Fruit fly (Drosophila melanogaster) whole organism, adult: ENCODE measurements around the gene CG12991.

Source experiments
- CG11617 ChIP-seq: fragments of 200-800 bp; sonication (Bioruptor generic); optimal IDR thresholded peaks from 2 replicates; lab custom pipeline; 2017; ENCODE audit warnings: mild to moderate bottlenecking, missing biosample characterization, missing genetic modification reagents, missing genetic modification characterization
- CG12768 ChIP-seq: fragments of 200-800 bp; sonication (Bioruptor generic); optimal IDR thresholded peaks from 2 replicates; lab custom pipeline; 2017; ENCODE audit warnings: missing biosample characterization, missing genetic modification characterization, mild to moderate bottlenecking, moderate library complexity, missing genetic modification reagents
- CG14711 ChIP-seq: fragments of 200-800 bp; sonication (Bioruptor generic); optimal IDR thresholded peaks from 2 replicates; lab custom pipeline; 2018; ENCODE audit warnings: missing biosample characterization, mild to moderate bottlenecking, missing genetic modification characterization, moderate library complexity
- CG1620 ChIP-seq: fragments of 200-800 bp; sonication (Bioruptor generic); optimal IDR thresholded peaks from 2 replicates; lab custom pipeline; 2016; ENCODE audit warnings: missing biosample characterization, missing genetic modification characterization
- CG33017 ChIP-seq: fragments of 200-800 bp; sonication (Bioruptor generic); optimal IDR thresholded peaks from 2 replicates; lab custom pipeline; 2018; ENCODE audit warnings: missing biosample characterization, mild to moderate bottlenecking, missing genetic modification characterization, moderate library complexity
- CG5204 ChIP-seq: fragments of 200-800 bp; sonication (Bioruptor generic); optimal IDR thresholded peaks from 2 replicates; lab custom pipeline; 2016; ENCODE audit warnings: missing biosample characterization, missing genetic modification characterization
- CG7045 ChIP-seq: fragments of 200-800 bp; sonication (Bioruptor generic); optimal IDR thresholded peaks from 2 replicates; lab custom pipeline; 2017; ENCODE audit warnings: missing biosample characterization, mild to moderate bottlenecking, missing genetic modification characterization
- CG7101 ChIP-seq: fragments of 200-800 bp; sonication (Bioruptor generic); optimal IDR thresholded peaks from 2 replicates; lab custom pipeline; 2018; ENCODE audit warnings: missing biosample characterization, mild to moderate bottlenecking, missing genetic modification characterization, moderate library complexity
- Clk ChIP-seq: fragments of 200-800 bp; sonication (Bioruptor generic); optimal IDR thresholded peaks from 2 replicates; lab custom pipeline; 2017; ENCODE audit warnings: missing biosample characterization, missing genetic modification characterization
- Crg-1 ChIP-seq: fragments of 200-800 bp; sonication (Bioruptor generic); optimal IDR thresholded peaks from 2 replicates; lab custom pipeline; 2016; ENCODE audit warnings: missing biosample characterization, missing genetic modification characterization
- Hr96 ChIP-seq: fragments of 200-800 bp; sonication (Bioruptor generic); optimal IDR thresholded peaks from 2 replicates; lab custom pipeline; 2016; ENCODE audit warnings: missing biosample characterization, missing genetic modification characterization
- Mnt ChIP-seq: fragments of 200-800 bp; sonication (Bioruptor generic); optimal IDR thresholded peaks from 2 replicates; lab custom pipeline; 2016; ENCODE audit warnings: missing biosample characterization, mild to moderate bottlenecking, missing genetic modification characterization
- bab1 ChIP-seq: fragments of 200-800 bp; sonication (Bioruptor generic); optimal IDR thresholded peaks from 3 replicates; lab custom pipeline; 2019; ENCODE audit warnings: missing biosample characterization, mild to moderate bottlenecking, missing genetic modification characterization, moderate library complexity
- cic ChIP-seq: fragments of 200-800 bp; sonication (Bioruptor generic); optimal IDR thresholded peaks from 2 replicates; lab custom pipeline; 2017; ENCODE audit warnings: missing biosample characterization, mild to moderate bottlenecking, missing genetic modification characterization, moderate library complexity
- cnc ChIP-seq, 2 experiments: fragments of >200 bp; optimal IDR thresholded peaks; 2 replicates each; lab custom pipeline; 2017
- kay ChIP-seq: fragments of 200-800 bp; sonication (Bioruptor generic); peaks from one replicate; lab custom pipeline; 2016; ENCODE audit warnings: missing biosample characterization, missing genetic modification characterization, borderline replicate concordance
- pad ChIP-seq: fragments of 200-800 bp; sonication (Bioruptor generic); optimal IDR thresholded peaks from 3 replicates; lab custom pipeline; 2017; ENCODE audit warnings: missing biosample characterization, missing genetic modification characterization, mild to moderate bottlenecking, moderate library complexity, missing genetic modification reagents
- tj ChIP-seq: fragments of 200-800 bp; sonication (Bioruptor generic); optimal IDR thresholded peaks from 3 replicates; lab custom pipeline; 2017; ENCODE audit warnings: missing biosample characterization, mild to moderate bottlenecking, missing genetic modification characterization, moderate library complexity
- toe ChIP-seq: fragments of 200-800 bp; sonication (Bioruptor generic); optimal IDR thresholded peaks from 2 replicates; lab custom pipeline; 2016; ENCODE audit warnings: missing biosample characterization, missing genetic modification characterization

The CG12991 gene

DNA sequence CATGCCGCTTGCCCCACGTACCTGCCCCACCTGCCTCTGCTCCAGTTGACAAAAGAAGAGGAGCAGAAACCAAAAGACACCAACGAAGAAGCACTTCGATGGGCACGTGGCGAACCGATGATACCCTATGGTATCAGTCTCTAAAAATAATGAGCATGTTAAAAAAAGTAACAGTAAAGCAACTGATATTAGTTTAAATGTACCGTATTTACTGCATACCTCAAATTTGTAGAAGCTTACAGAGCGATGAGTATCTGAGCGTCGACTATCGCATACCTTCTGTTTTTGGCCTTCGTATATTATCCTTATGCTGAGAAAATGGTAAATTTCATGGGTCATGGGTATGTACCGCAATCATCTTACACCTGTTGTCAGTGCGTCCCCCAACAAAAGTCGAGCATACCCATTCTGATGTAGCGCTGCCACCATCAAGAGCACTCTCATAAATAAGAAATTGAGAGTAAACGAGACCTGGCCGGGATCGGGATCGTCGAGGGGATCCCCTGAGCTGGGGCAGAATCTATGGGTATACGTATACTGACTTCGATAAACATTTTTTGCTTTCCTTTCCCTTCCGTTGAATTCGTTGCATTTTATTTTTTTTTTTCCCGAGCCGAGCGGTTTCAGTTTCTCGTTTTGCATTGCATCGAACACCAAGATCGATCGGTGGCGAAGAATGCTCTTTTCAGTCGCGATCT is 8.6 kb upstream of the CG12991 start:
- TF ChIP-seq Crg-1 (GFP tag; lab: Kevin White, UChicago) (no peak), Clk (GFP tag; lab: Kevin White, UChicago) (no peak), Mnt (GFP tag; lab: Kevin White, UChicago) (no peak), toe (no peak), cic (GFP tag; lab: Kevin White, UChicago) (no peak), CG5204 (no peak), CG7101 (tag; lab: Kevin White, UChicago) (no peak), CG7045 (no peak), CG11617 (GFP tag; lab: Kevin White, UChicago) (no peak), cnc (optimal IDR thresholded peaks at IDR 0.05; lab: Kevin White, UChicago) (no peak), tj (GFP tag; lab: Kevin White, UChicago) (no peak), bab1 (GFP tag; lab: Kevin White, UChicago) (no peak), CG14711 (tag; lab: Kevin White, UChicago) (no peak), kay (GFP tag; lab: Kevin White, UChicago) (no peak), Hr96 (GFP tag; lab: Kevin White, UChicago) (no peak), CG33017 (tag; lab: Kevin White, UChicago) (no peak), pad (no peak), CG1620 (GFP tag; lab: Kevin White, UChicago) (no peak)

DNA sequence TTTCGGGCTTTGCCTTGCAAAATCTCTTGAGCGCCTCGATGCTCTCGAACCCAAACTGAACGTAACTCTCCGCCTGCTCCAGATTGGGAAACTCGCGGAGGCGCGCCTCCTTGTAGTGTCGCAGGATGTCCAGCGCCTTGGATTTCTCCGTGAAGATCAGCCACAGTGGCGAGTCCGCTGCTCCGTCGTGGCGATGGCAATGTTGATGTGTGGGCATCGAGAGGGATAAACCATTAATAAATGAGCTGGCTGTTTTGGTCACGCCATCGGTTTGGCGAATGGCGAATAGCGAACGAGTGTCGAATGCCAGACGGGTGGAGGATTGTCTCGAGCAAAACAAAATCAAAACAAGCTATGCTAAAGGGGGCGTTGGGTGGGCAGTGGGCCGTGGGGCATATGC is 3.8 kb upstream of the CG12991 start:
- TF ChIP-seq CG7045 (peak; percentile 10), tj (GFP tag; lab: Kevin White, UChicago) (no peak), CG14711 (tag; lab: Kevin White, UChicago) (no peak), CG5204 (no peak), CG7101 (tag; lab: Kevin White, UChicago) (no peak), bab1 (GFP tag; lab: Kevin White, UChicago) (peak; percentile 18), Crg-1 (GFP tag; lab: Kevin White, UChicago) (no peak), Clk (GFP tag; lab: Kevin White, UChicago) (no peak)

DNA sequence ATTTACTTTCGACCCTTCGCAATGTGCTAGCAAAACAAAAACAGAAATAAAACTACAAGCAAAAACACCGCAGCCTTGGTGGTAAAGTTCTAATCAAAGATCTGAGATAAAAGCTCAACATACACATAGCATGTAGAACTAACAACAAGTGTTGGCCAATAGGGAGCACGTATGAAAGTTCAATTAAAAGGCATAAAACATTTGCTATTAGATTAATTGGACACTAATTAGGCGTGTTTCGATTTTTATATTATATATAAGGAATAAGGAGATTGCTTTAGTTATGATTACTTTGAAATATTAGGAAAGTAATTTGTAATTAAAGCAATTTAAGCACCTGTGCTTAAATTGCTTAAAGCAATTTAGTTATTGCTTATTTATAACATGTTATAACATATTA is 3.1 kb upstream of the CG12991 start:
- TF ChIP-seq kay (GFP tag; lab: Kevin White, UChicago) (peak; percentile 45), cnc (optimal IDR thresholded peaks at IDR 0.05; lab: Kevin White, UChicago) (no peak), Crg-1 (GFP tag; lab: Kevin White, UChicago) (no peak), pad (no peak), CG1620 (GFP tag; lab: Kevin White, UChicago) (no peak), toe (no peak)

DNA sequence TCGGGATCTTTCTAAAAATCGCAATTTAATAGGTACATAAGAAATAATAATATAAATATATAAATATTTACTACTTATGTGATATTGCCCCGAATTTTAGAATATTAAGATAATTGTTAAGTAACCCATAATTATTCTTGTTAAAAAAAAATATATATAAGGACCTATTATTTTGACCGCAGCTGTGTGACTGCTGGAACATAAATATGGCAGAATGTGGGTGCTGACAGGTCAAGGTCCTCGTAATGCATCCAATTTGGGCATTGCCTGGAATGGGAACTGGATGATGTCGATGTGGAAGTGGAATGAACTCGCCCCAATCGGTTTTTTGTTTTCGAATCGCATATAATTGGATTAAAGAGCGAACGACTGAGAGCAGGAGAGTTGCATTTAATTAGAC is 2.3 kb upstream of the CG12991 start:
- TF ChIP-seq bab1 (GFP tag; lab: Kevin White, UChicago), result no peak

DNA sequence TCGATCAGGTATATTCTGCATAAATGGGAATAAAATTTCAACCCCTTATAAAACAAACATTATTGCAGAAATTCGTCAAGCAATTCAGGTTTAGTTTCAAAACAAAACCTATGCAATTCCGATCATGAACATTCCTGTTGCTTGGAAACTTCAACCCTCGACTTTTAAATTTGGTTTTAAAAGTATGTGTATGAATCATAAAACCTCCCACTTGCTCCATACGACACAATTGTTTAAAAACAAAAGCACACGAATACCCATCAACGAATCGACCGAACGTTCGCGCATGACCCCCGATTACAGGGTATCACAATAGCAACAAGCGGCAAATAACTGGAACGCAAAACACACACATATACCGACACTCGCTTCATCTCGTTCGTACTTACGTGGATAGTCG is 1.5 kb upstream of the CG12991 start:
- TF ChIP-seq kay (GFP tag; lab: Kevin White, UChicago) (peak; percentile 56), Hr96 (GFP tag; lab: Kevin White, UChicago) (no peak), CG11617 (GFP tag; lab: Kevin White, UChicago) (peak; percentile 2), CG7101 (tag; lab: Kevin White, UChicago) (peak; percentile 21)

DNA sequence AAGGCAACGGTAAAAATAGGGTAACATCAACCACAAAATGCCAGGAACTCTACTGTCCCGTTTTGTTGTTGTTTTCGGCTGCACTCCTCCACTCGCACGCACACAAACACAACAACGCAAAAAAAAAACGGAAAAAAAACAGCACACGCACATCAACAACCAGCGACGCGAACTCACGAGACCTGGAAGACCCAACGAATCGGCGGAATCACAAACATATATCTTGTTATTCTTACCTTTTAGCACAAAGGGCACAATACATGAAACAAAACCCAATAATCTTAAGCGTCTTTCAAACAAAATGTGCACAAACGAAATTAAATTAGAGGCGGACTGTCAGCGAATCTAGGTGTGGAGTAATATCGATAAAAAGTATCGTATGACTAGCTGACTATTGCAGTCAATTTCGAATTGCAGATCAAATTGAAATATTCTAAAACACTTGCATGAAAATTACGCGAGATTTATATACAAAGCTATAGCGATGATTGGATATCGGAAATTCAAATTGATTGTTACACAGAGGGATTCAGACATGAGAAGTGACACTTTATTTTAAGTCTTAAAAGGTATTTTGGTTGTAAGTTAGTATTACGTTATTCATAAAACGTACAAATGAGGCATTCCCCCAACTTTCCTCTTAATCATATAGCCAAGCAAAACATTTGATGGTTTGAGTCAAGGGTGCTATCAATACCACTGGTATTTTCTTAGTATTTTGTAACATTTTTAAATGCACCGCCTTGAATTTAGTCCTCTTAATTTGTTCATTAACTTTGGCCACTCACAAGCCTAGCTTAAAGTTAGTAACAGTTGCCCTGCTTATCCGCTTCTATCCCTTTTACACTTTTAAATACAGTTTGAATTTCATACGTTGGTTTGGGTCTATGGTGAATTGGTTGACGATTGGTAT is 536 bp upstream of the CG12991 start, which contains the start of gene Ankle2:
Ankle2 (minus strand) TSS at position 361 of the 913 bp plus-strand sequence.
- TF ChIP-seq Clk (GFP tag; lab: Kevin White, UChicago), result no peak
- TF ChIP-seq cnc (optimal IDR thresholded peaks at IDR 0.05; lab: Kevin White, UChicago), result no peak
- TF ChIP-seq bab1 (GFP tag; lab: Kevin White, UChicago), result no peak
- peak; percentile 34 for TF ChIP-seq toe
- no peak for TF ChIP-seq Hr96 (GFP tag; lab: Kevin White, UChicago)
- no peak for TF ChIP-seq CG7101 (tag; lab: Kevin White, UChicago)
- TF ChIP-seq CG7045, result no peak
- TF ChIP-seq Mnt (GFP tag; lab: Kevin White, UChicago), result peak; percentile 29

DNA sequence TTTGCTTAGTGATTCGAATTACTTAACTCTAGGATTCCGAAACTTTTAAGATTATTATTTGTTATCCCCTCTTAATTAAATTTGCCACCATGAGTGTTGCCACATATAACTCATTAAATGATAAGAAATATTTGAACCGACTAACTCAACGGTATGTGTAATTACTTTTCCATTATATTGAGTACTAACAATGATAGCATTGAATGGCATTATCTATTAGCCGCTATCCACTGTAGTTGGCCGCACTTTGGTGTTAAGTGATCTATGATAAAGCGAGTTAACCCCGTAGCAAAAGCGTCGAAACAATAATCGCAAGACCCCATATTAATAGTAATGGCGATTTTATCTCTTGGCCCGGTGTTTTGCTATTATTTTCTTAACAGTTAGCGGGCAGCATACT is 1.3 kb downstream of the CG12991 start:
- TF ChIP-seq CG12768 (GFP tag; lab: Kevin White, UChicago) (no peak), kay (GFP tag; lab: Kevin White, UChicago) (peak; percentile 57), Hr96 (GFP tag; lab: Kevin White, UChicago) (no peak)
